Worm (Caenorhabditis elegans): ENCODE results near the gene Y81B9A.3.
A peak's percentile ranks its signal among the peaks of the same experiment; 100 is the strongest.

Y81B9A.3 gene

ce11 chrX:9183836-9184235 is 1.6 kb downstream of the Y81B9A.3 start, which contains the start of gene Y81B9A.2 (continued):
- TF ChIP-seq lin-38 (GFP tag; IDR thresholded peaks at IDR 0.05) = no peak

- TF ChIP-seq set-16 (GFP tag; IDR thresholded peaks at IDR 0.05) = peak; percentile 84
- TF ChIP-seq nhr-237 (tag; optimal IDR thresholded peaks at IDR 0.05) = no peak
- no peak for TF ChIP-seq Y5F2A.4 (GFP tag; optimal IDR thresholded peaks at IDR 0.05)
- no peak for TF ChIP-seq nhr-111 (GFP tag; optimal IDR thresholded peaks at IDR 0.05)
- no peak for TF ChIP-seq zip-11 (GFP tag; IDR thresholded peaks at IDR 0.05)
- TF ChIP-seq lim-7 (GFP tag; IDR thresholded peaks at IDR 0.05) = 0 out of 2 replicates have a peak, but pooled peaks have one; percentile 15
- TF ChIP-seq F10B5.3 (tag; optimal IDR thresholded peaks at IDR 0.05) = no peak
- TF ChIP-seq snpc-1.2 (GFP tag; IDR thresholded peaks at IDR 0.05) = peak; percentile 43; the same call in 1 of the 2 replicates
- TF ChIP-seq Y48G9A.11 (GFP tag; IDR thresholded peaks at IDR 0.05) = 0 out of 2 replicates have a peak, but pooled peaks have one; percentile 12
- peak; percentile 76 for TF ChIP-seq ceh-44 (GFP tag; IDR thresholded peaks at IDR 0.05)
These were observed 9.7 kb downstream of the Y81B9A.3 start, which contains the start of gene Y81B9A.1 for ce11 chrX:9191795-9192494. Gene Y81B9A.1, plus strand, starts transcription at chrX:9192444.

- no peak for TF ChIP-seq ceh-20 (GFP tag; IDR thresholded peaks at IDR 0.05)
- TF ChIP-seq Y75B8A.6 (GFP tag; IDR thresholded peaks at IDR 0.05) = no peak
- TF ChIP-seq nhr-41 (GFP tag; IDR thresholded peaks at IDR 0.05) = no peak
- TF ChIP-seq aha-1 (tag) = peak; percentile 93
- no peak for TF ChIP-seq nhr-111 (GFP tag; optimal IDR thresholded peaks at IDR 0.05)
- peak in 1 of 2 experiments; percentile 70 for TF ChIP-seq unc-62 (GFP tag; optimal IDR thresholded peaks at IDR 0.05 in 1 of 2)
- no peak for TF ChIP-seq unc-62 (tag; optimal IDR thresholded peaks at IDR 0.05)
- no peak for TF ChIP-seq hmg-1.1 (GFP tag; IDR thresholded peaks at IDR 0.05)
- TF ChIP-seq set-16 (GFP tag; IDR thresholded peaks at IDR 0.05) = no peak
- no peak for TF ChIP-seq daf-16 (GFP tag; optimal IDR thresholded peaks at IDR 0.05)
- TF ChIP-seq daf-16 (tag; optimal IDR thresholded peaks at IDR 0.05) = no peak
These were observed 11.8 kb downstream of the Y81B9A.3 start for ce11 chrX:9194081-9194480.

- TF ChIP-seq nhr-102 (tag; optimal IDR thresholded peaks at IDR 0.05) (no peak), F37D6.2 (tag; optimal IDR thresholded peaks at IDR 0.05) (no peak), ama-1 (optimal IDR thresholded peaks at IDR 0.05) (no peak), zip-11 (GFP tag; IDR thresholded peaks at IDR 0.05) (no peak), nhr-76 (tag; optimal IDR thresholded peaks at IDR 0.05) (no peak), fkh-10 (GFP tag; optimal IDR thresholded peaks at IDR 0.05) (no peak), unc-62 (GFP tag; optimal IDR thresholded peaks at IDR 0.05 in 1 of 2) (peak in 1 of 2 experiments; percentile 77), unc-62 (tag; optimal IDR thresholded peaks at IDR 0.05) (no peak), gei-8 (GFP tag; optimal IDR thresholded peaks at IDR 0.05) (no peak), nhr-111 (GFP tag; optimal IDR thresholded peaks at IDR 0.05) (no peak), ceh-32 (tag; optimal IDR thresholded peaks at IDR 0.05; ENCODE audit: poor library complexity) (no peak), nhr-6 (tag; optimal IDR thresholded peaks at IDR 0.05) (no peak), vab-7 (GFP tag; IDR thresholded peaks at IDR 0.05) (no peak), arid-1 (GFP tag; conservative IDR thresholded peaks at IDR 0.05) (no peak), tra-1 (GFP tag; IDR thresholded peaks at IDR 0.05) (no peak), spr-3 (GFP tag; optimal IDR thresholded peaks at IDR 0.05) (no peak), aha-1 (tag) (peak; percentile 96), fos-1 (tag; optimal IDR thresholded peaks at IDR 0.05) (no peak)
These were observed 13.3 kb downstream of the Y81B9A.3 start for ce11 chrX:9195375-9196098.
